Fruit fly (Drosophila melanogaster) whole organism, embryonic: ENCODE data around the gene ebd1.

ENCODE experiments used
- C15 ChIP-seq: fragments of 200-800 bp; sonication (Bioruptor generic); IDR thresholded peaks from 3 replicates; pipeline ENCODE4 v1.3.6; 2022; ENCODE audit warnings: missing biosample characterization, missing genetic modification characterization
- CG10654 ChIP-seq: fragments of 200-800 bp; sonication (Bioruptor generic); optimal IDR thresholded peaks from 2 replicates; lab custom pipeline; 2016; ENCODE audit warnings: missing biosample characterization, missing genetic modification characterization
- CG10959 ChIP-seq: fragments of 200-800 bp; sonication (Bioruptor generic); IDR thresholded peaks from 2 replicates; pipeline ENCODE4 v1.3.6; 2022; ENCODE audit warnings: missing biosample characterization, missing genetic modification characterization
- CG11093 ChIP-seq: fragments of 200-800 bp; sonication (Bioruptor generic); IDR thresholded peaks from 3 replicates; pipeline ENCODE4 v1.3.6; 2022; ENCODE audit warnings: missing biosample characterization, missing genetic modification characterization
- CG11560 ChIP-seq: fragments of 200-800 bp; sonication (Bioruptor generic); IDR thresholded peaks from 3 replicates; pipeline ENCODE4 v1.3.6; 2022; ENCODE audit warnings: missing biosample characterization, missing genetic modification characterization
- CG12299 ChIP-seq: fragments of 200-800 bp; sonication (Bioruptor generic); optimal IDR thresholded peaks from 2 replicates; lab custom pipeline; 2018; ENCODE audit warnings: missing biosample characterization, mild to moderate bottlenecking, missing genetic modification characterization
- CG14667 ChIP-seq: fragments of 200-800 bp; sonication (Bioruptor generic); IDR thresholded peaks from 2 replicates; pipeline ENCODE4 v1.3.6; 2022; ENCODE audit warnings: missing biosample characterization, missing genetic modification characterization
- CG1529 ChIP-seq: fragments of 200-800 bp; sonication (Bioruptor generic); optimal IDR thresholded peaks from 3 replicates; lab custom pipeline; 2018; ENCODE audit warnings: missing biosample characterization, missing genetic modification characterization
- CG31388 ChIP-seq: fragments of 200-800 bp; sonication (Bioruptor generic); optimal IDR thresholded peaks from 2 replicates; lab custom pipeline; 2016; ENCODE audit warnings: missing biosample characterization, missing genetic modification characterization
- CG33213 ChIP-seq: fragments of 200-800 bp; sonication (Bioruptor generic); optimal IDR thresholded peaks from 3 replicates; lab custom pipeline; 2016; ENCODE audit warnings: missing biosample characterization, missing genetic modification characterization
- CG6813 ChIP-seq: fragments of 200-800 bp; sonication (Bioruptor generic); optimal IDR thresholded peaks from 2 replicates; lab custom pipeline; 2017; ENCODE audit warnings: missing biosample characterization, missing genetic modification characterization, mild to moderate bottlenecking, moderate library complexity, missing genetic modification reagents
- CG7357 ChIP-seq: fragments of 200-800 bp; sonication (Bioruptor generic); IDR thresholded peaks from 3 replicates; pipeline ENCODE4 v1.3.6; 2022; ENCODE audit warnings: missing biosample characterization, missing genetic modification characterization
- CG8089 ChIP-seq: fragments of 200-800 bp; sonication (Bioruptor generic); optimal IDR thresholded peaks from 3 replicates; lab custom pipeline; 2016; ENCODE audit warnings: missing biosample characterization, missing genetic modification characterization
- Camta ChIP-seq: fragments of 200-800 bp; sonication (Bioruptor generic); optimal IDR thresholded peaks from 2 replicates; lab custom pipeline; 2016; ENCODE audit warnings: missing biosample characterization, missing genetic modification characterization
- D19B ChIP-seq: fragments of 200-800 bp; sonication (Bioruptor generic); optimal IDR thresholded peaks from 2 replicates; lab custom pipeline; 2017; ENCODE audit warnings: missing biosample characterization, mild to moderate bottlenecking, missing genetic modification characterization
- Dad ChIP-seq: fragments of 200-800 bp; sonication (Bioruptor generic); optimal IDR thresholded peaks from 3 replicates; lab custom pipeline; 2016; ENCODE audit warnings: missing biosample characterization, missing genetic modification characterization
- Doc3 ChIP-seq: fragments of 200-800 bp; sonication (Bioruptor generic); IDR thresholded peaks from 3 replicates; pipeline ENCODE4 v1.3.6; 2022; ENCODE audit warnings: missing biosample characterization, missing genetic modification characterization; ENCODE audit not compliant: partially characterized antibody
- Dref ChIP-seq: fragments of 200-800 bp; sonication (Bioruptor generic); IDR thresholded peaks from 2 replicates; pipeline ENCODE4 v1.3.6; 2022; ENCODE audit warnings: missing biosample characterization, missing genetic modification characterization
- HmgZ ChIP-seq: fragments of 200-800 bp; sonication (Bioruptor generic); optimal IDR thresholded peaks from 2 replicates; lab custom pipeline; 2018; ENCODE audit warnings: missing biosample characterization, mild to moderate bottlenecking, missing genetic modification characterization
- Hmx ChIP-seq: fragments of 200-800 bp; sonication (Bioruptor generic); optimal IDR thresholded peaks from 2 replicates; lab custom pipeline; 2016; ENCODE audit warnings: missing biosample characterization, missing genetic modification characterization
- Jarid2 ChIP-seq: fragments of 200-800 bp; sonication (Bioruptor generic); optimal IDR thresholded peaks from 3 replicates; lab custom pipeline; 2017; ENCODE audit warnings: mild to moderate bottlenecking, missing biosample characterization, missing genetic modification reagents, missing genetic modification characterization
- MBD-R2 ChIP-seq: fragments of 200-800 bp; sonication (Bioruptor generic); IDR thresholded peaks from 2 replicates; pipeline ENCODE4 v1.3.6; 2022; ENCODE audit warnings: missing biosample characterization, missing genetic modification characterization
- NFAT ChIP-seq: fragments of 200-800 bp; sonication (Bioruptor generic); IDR thresholded peaks from 2 replicates; pipeline ENCODE4 v1.3.6; 2022; ENCODE audit warnings: missing biosample characterization, missing genetic modification characterization
- Pdp1 ChIP-seq, 2 experiments: fragments of 200-800 bp; sonication (Bioruptor generic); optimal IDR thresholded peaks; 3 replicates each; lab custom pipeline; 2016; ENCODE audit warnings: missing biosample characterization in 2 of 2, missing genetic modification characterization in 2 of 2, mild to moderate bottlenecking in 1 of 2, moderate library complexity in 1 of 2
- Ptx1 ChIP-seq: fragments of 200-800 bp; sonication (Bioruptor generic); IDR thresholded peaks from 2 replicates; pipeline ENCODE4 v1.3.6; 2022; ENCODE audit warnings: missing biosample characterization, missing genetic modification characterization
- Rfx ChIP-seq: fragments of 200-800 bp; sonication (Bioruptor generic); IDR thresholded peaks from 2 replicates; pipeline ENCODE4 v1.3.6; 2022; ENCODE audit warnings: missing biosample characterization, missing genetic modification characterization
- Sox100B ChIP-seq: fragments of 200-800 bp; sonication (Bioruptor generic); optimal IDR thresholded peaks from 3 replicates; lab custom pipeline; 2018; ENCODE audit warnings: missing biosample characterization, mild to moderate bottlenecking, missing genetic modification characterization
- Sox102F ChIP-seq: fragments of 200-800 bp; sonication (Bioruptor generic); optimal IDR thresholded peaks from 2 replicates; lab custom pipeline; 2018; ENCODE audit warnings: missing biosample characterization, mild to moderate bottlenecking, missing genetic modification characterization, moderate library complexity
- Taf1 ChIP-seq: fragments of 200-800 bp; sonication (Bioruptor generic); IDR thresholded peaks from 2 replicates; pipeline ENCODE4 v1.3.6; 2022; ENCODE audit warnings: missing biosample characterization, missing genetic modification characterization
- bbx ChIP-seq: fragments of 200-800 bp; sonication (Bioruptor generic); IDR thresholded peaks from 2 replicates; pipeline ENCODE4 v1.3.6; 2022; ENCODE audit warnings: missing biosample characterization, missing genetic modification characterization; ENCODE audit not compliant: partially characterized antibody
- bigmax ChIP-seq: fragments of 200-800 bp; sonication (Bioruptor generic); optimal IDR thresholded peaks from 2 replicates; lab custom pipeline; 2018; ENCODE audit warnings: missing biosample characterization, mild to moderate bottlenecking, missing genetic modification characterization
- bowl ChIP-seq: fragments of 200-800 bp; sonication (Bioruptor generic); IDR thresholded peaks from 2 replicates; pipeline ENCODE4 v1.3.6; 2022; ENCODE audit warnings: missing biosample characterization, missing genetic modification characterization
- cg ChIP-seq: fragments of 200-800 bp; sonication (Bioruptor generic); optimal IDR thresholded peaks from 3 replicates; lab custom pipeline; 2019; ENCODE audit warnings: missing biosample characterization, mild to moderate bottlenecking, missing genetic modification characterization, moderate library complexity
- corto ChIP-seq: fragments of 200-800 bp; sonication (Bioruptor generic); optimal IDR thresholded peaks from 2 replicates; lab custom pipeline; 2016; ENCODE audit warnings: missing biosample characterization, mild to moderate bottlenecking, missing genetic modification characterization, moderate library complexity
- danr ChIP-seq: fragments of 200-800 bp; sonication (Bioruptor generic); IDR thresholded peaks from 2 replicates; pipeline ENCODE4 v1.3.6; 2022; ENCODE audit warnings: missing biosample characterization, missing genetic modification characterization
- disco-r ChIP-seq: fragments of 200-800 bp; sonication (Bioruptor generic); optimal IDR thresholded peaks from 2 replicates; lab custom pipeline; 2016; ENCODE audit warnings: missing biosample characterization, missing genetic modification characterization
- gem ChIP-seq: fragments of 200-800 bp; sonication (Bioruptor generic); optimal IDR thresholded peaks from 2 replicates; lab custom pipeline; 2019; ENCODE audit warnings: missing biosample characterization, mild to moderate bottlenecking, missing genetic modification characterization, moderate library complexity
- gfzf ChIP-seq: fragments of 200-800 bp; sonication (Bioruptor generic); optimal IDR thresholded peaks from 2 replicates; lab custom pipeline; 2016; ENCODE audit warnings: missing biosample characterization, mild to moderate bottlenecking, missing genetic modification characterization, moderate library complexity
- grn ChIP-seq: fragments of 200-800 bp; sonication (Bioruptor generic); optimal IDR thresholded peaks from 3 replicates; lab custom pipeline; 2017; ENCODE audit warnings: missing biosample characterization, missing genetic modification characterization
- gro ChIP-seq: fragments of 200-800 bp; sonication (Bioruptor generic); optimal IDR thresholded peaks from 2 replicates; lab custom pipeline; 2016; ENCODE audit warnings: missing biosample characterization, missing genetic modification characterization
- h ChIP-seq: fragments of >200 bp; optimal IDR thresholded peaks from 2 replicates; lab custom pipeline; 2017
- hb ChIP-seq: fragments of 200-800 bp; sonication (Bioruptor generic); IDR thresholded peaks from 3 replicates; pipeline ENCODE4 v1.3.6; 2022; ENCODE audit warnings: missing biosample characterization, missing genetic modification characterization; ENCODE audit not compliant: partially characterized antibody
- mirr ChIP-seq: fragments of 200-800 bp; sonication (Bioruptor generic); optimal IDR thresholded peaks from 3 replicates; lab custom pipeline; 2018; ENCODE audit warnings: missing biosample characterization, mild to moderate bottlenecking, missing genetic modification characterization
- salm ChIP-seq: fragments of 200-800 bp; sonication (Bioruptor generic); optimal IDR thresholded peaks from 2 replicates; lab custom pipeline; 2018; ENCODE audit warnings: missing biosample characterization, mild to moderate bottlenecking, missing genetic modification characterization
- scrt ChIP-seq: fragments of 200-800 bp; sonication (Bioruptor generic); optimal IDR thresholded peaks from 2 replicates; lab custom pipeline; 2018; ENCODE audit warnings: missing biosample characterization, mild to moderate bottlenecking, missing genetic modification characterization, moderate library complexity
- sens ChIP-seq: fragments of 200-800 bp; sonication (Bioruptor generic); peaks from one replicate; lab custom pipeline; 2016; ENCODE audit warnings: missing biosample characterization, missing genetic modification characterization
- sens-2 ChIP-seq: fragments of 200-800 bp; sonication (Bioruptor generic); IDR thresholded peaks from 2 replicates; pipeline ENCODE4 v1.3.6; 2022; ENCODE audit warnings: missing biosample characterization, missing genetic modification characterization
- stc ChIP-seq: fragments of 200-800 bp; sonication (Bioruptor generic); IDR thresholded peaks from 2 replicates; pipeline ENCODE4 v1.3.6; 2022; ENCODE audit warnings: missing biosample characterization, missing genetic modification characterization
- twi ChIP-seq: fragments of 200-800 bp; optimal IDR thresholded peaks from 2 replicates; lab custom pipeline; 2019; ENCODE audit warnings: missing biosample characterization, mild to moderate bottlenecking, missing genetic modification characterization, moderate library complexity
- vfl ChIP-seq: fragments of 200-800 bp; sonication (Bioruptor generic); optimal IDR thresholded peaks from 2 replicates; lab custom pipeline; 2016; ENCODE audit warnings: missing biosample characterization, missing genetic modification characterization
- zfh1 ChIP-seq: fragments of 200-800 bp; sonication (Bioruptor generic); IDR thresholded peaks from 3 replicates; pipeline ENCODE4 v1.3.6; 2022; ENCODE audit warnings: missing biosample characterization, missing genetic modification characterization

Gene ebd1

dm6 chr3L:644111-644718 lies 41.1 kb downstream of the ebd1 start (continued):
- TF ChIP-seq CG11560 (tag; lab: Robert Waterston, UW) (peak; percentile 58; the same call in 1 of the 3 replicates), mirr (no peak), salm (tag; lab: Kevin White, UChicago) (peak; percentile 80), corto (peak; percentile 64), gfzf (GFP tag; lab: Kevin White, UChicago) (peak; percentile 3), Dref (GFP tag; lab: Robert Waterston, UW) (no peak), Taf1 (GFP tag; lab: Robert Waterston, UW) (peak; percentile 50; the same call in 1 of the 2 replicates), MBD-R2 (GFP tag; lab: Robert Waterston, UW) (peak; percentile 65; the same call in 1 of the 2 replicates), Camta (GFP tag; lab: Kevin White, UChicago) (peak; percentile 91), h (lab: Kevin White, UChicago) (no peak), Sox100B (GFP tag; lab: Kevin White, UChicago) (peak; percentile 82), CG14667 (GFP tag; lab: Robert Waterston, UW) (peak; percentile 81), Rfx (GFP tag; lab: Robert Waterston, UW) (peak; percentile 77), zfh1 (GFP tag; lab: Robert Waterston, UW) (peak; percentile 93), sens (peak; percentile 99), Sox102F (peak; percentile 95), Hmx (GFP tag; lab: Kevin White, UChicago) (no peak), hb (no peak), NFAT (no peak; the same call in 1 of the 2 replicates), bbx (GFP tag; lab: Robert Waterston, UW) (0 out of 2 replicates have a peak, but pooled peaks have one; percentile 37), CG10654 (peak; percentile 83), CG12299 (tag; lab: Kevin White, UChicago) (peak; percentile 72), HmgZ (tag; lab: Kevin White, UChicago) (peak; percentile 77), cg (peak; percentile 62), vfl (GFP tag; lab: Kevin White, UChicago) (peak; percentile 4), CG10959 (GFP tag; lab: Robert Waterston, UW) (peak; percentile 70), stc (GFP tag; lab: Robert Waterston, UW) (peak; percentile 87), danr (GFP tag; lab: Robert Waterston, UW) (peak; percentile 35; the same call in 1 of the 2 replicates), disco-r (GFP tag; lab: Kevin White, UChicago) (peak; percentile 75), CG7357 (GFP tag; lab: Robert Waterston, UW) (peak; percentile 73; the same call in 2 of the 3 replicates), D19B (GFP tag; lab: Kevin White, UChicago) (peak; percentile 3), bigmax (no peak), bowl (peak; percentile 57), CG31388 (GFP tag; lab: Kevin White, UChicago) (peak; percentile 58), grn (GFP tag; lab: Kevin White, UChicago) (peak; percentile 53), CG1529 (peak; percentile 90), sens-2 (peak; percentile 85), twi (peak; percentile 42), CG11093 (peak; percentile 75), CG33213 (GFP tag; lab: Kevin White, UChicago) (peak; percentile 88), CG6813 (peak; percentile 77), Pdp1 (GFP tag; optimal IDR thresholded peaks at IDR 0.05; lab: Kevin White, UChicago) (peak; percentile 82 to 91), CG8089 (peak; percentile 93), scrt (GFP tag; lab: Kevin White, UChicago) (peak; percentile 66), gro (GFP tag; lab: Kevin White, UChicago) (peak; percentile 46), Doc3 (GFP tag; lab: Robert Waterston, UW) (no peak), gem (peak; percentile 91), Ptx1 (GFP tag; lab: Robert Waterston, UW) (peak; percentile 92), Jarid2 (GFP tag; lab: Kevin White, UChicago) (peak; percentile 65), Dad (GFP tag; lab: Kevin White, UChicago) (peak; percentile 82), C15 (GFP tag; lab: Robert Waterston, UW) (peak; percentile 36; the same call in 1 of the 3 replicates)
